Fruit fly (Drosophila melanogaster) S2 (cell line): Measurements from ENCODE around the gene Ir67a.

Experiments used
- CG8478 ChIP-seq: fragments of >200 bp; optimal IDR thresholded peaks from 2 replicates; lab custom pipeline; 2018
- CTCF ChIP-seq, 2 experiments: fragments of >200 bp; optimal IDR thresholded peaks; 2 replicates each; lab custom pipeline; 2018

Ir67a gene

dm6 chr3L:9543899-9544298 lies at the start of gene Ir67a:
Gene Ir67a, minus strand, starts transcription at chr3L:9543999.
- TF ChIP-seq CTCF (optimal IDR thresholded peaks at IDR 0.05; lab: Kevin White, UChicago) (no peak), CG8478 (lab: Kevin White, UChicago) (no peak)

dm6 chr3L:9583388-9583787 lies 39.6 kb upstream of the Ir67a start:
- TF ChIP-seq CG8478 (lab: Kevin White, UChicago) (no peak), CTCF (optimal IDR thresholded peaks at IDR 0.05; lab: Kevin White, UChicago) (no peak)

- no peak for TF ChIP-seq CTCF (optimal IDR thresholded peaks at IDR 0.05; lab: Kevin White, UChicago)
- no peak for TF ChIP-seq CG8478 (lab: Kevin White, UChicago)
These were observed 27.8 kb upstream of the Ir67a start for dm6 chr3L:9571629-9572028.

- TF ChIP-seq CTCF (optimal IDR thresholded peaks at IDR 0.05; lab: Kevin White, UChicago) (no peak), CG8478 (lab: Kevin White, UChicago) (no peak)
These were observed 26.1 kb upstream of the Ir67a start for dm6 chr3L:9569849-9570248.

- TF ChIP-seq CG8478 (lab: Kevin White, UChicago) (no peak), CTCF (optimal IDR thresholded peaks at IDR 0.05; lab: Kevin White, UChicago) (no peak)
These were observed 25.4 kb upstream of the Ir67a start for dm6 chr3L:9569194-9569593.

- TF ChIP-seq CTCF (optimal IDR thresholded peaks at IDR 0.05; lab: Kevin White, UChicago) (no peak), CG8478 (lab: Kevin White, UChicago) (no peak)
These were observed 23.9 kb upstream of the Ir67a start for dm6 chr3L:9567748-9568147.

- TF ChIP-seq CG8478 (lab: Kevin White, UChicago) (no peak), CTCF (optimal IDR thresholded peaks at IDR 0.05; lab: Kevin White, UChicago) (no peak)
These were observed 23.1 kb upstream of the Ir67a start for dm6 chr3L:9566849-9567248.

- TF ChIP-seq CTCF (optimal IDR thresholded peaks at IDR 0.05; lab: Kevin White, UChicago) (no peak), CG8478 (lab: Kevin White, UChicago) (no peak)
These were observed 15.2 kb upstream of the Ir67a start for dm6 chr3L:9559040-9559439.

dm6 chr3L:9556666-9557065 lies 12.9 kb upstream of the Ir67a start:
- TF ChIP-seq CG8478 (lab: Kevin White, UChicago) (no peak), CTCF (optimal IDR thresholded peaks at IDR 0.05; lab: Kevin White, UChicago) (no peak)

- no peak for TF ChIP-seq CTCF (optimal IDR thresholded peaks at IDR 0.05; lab: Kevin White, UChicago)
- TF ChIP-seq CG8478 (lab: Kevin White, UChicago) = no peak
These were observed 11.2 kb upstream of the Ir67a start for dm6 chr3L:9555004-9555403.

dm6 chr3L:9552190-9552809 lies 8.5 kb upstream of the Ir67a start:
- TF ChIP-seq CG8478 (lab: Kevin White, UChicago) (no peak), CTCF (optimal IDR thresholded peaks at IDR 0.05; lab: Kevin White, UChicago) (no peak)

dm6 chr3L:9550873-9551580 lies 7.2 kb upstream of the Ir67a start:
- TF ChIP-seq CG8478 (lab: Kevin White, UChicago) (no peak), CTCF (optimal IDR thresholded peaks at IDR 0.05; lab: Kevin White, UChicago) (no peak)

- TF ChIP-seq CG8478 (lab: Kevin White, UChicago) (no peak), CTCF (optimal IDR thresholded peaks at IDR 0.05; lab: Kevin White, UChicago) (no peak)
These were observed 6.0 kb upstream of the Ir67a start for dm6 chr3L:9549690-9550303.

- no peak for TF ChIP-seq CG8478 (lab: Kevin White, UChicago)
- TF ChIP-seq CTCF (optimal IDR thresholded peaks at IDR 0.05; lab: Kevin White, UChicago) = no peak
These were observed 5.0 kb upstream of the Ir67a start for dm6 chr3L:9548800-9549199.

dm6 chr3L:9547910-9548309 lies 4.1 kb upstream of the Ir67a start:
- TF ChIP-seq CG8478 (lab: Kevin White, UChicago) (no peak), CTCF (optimal IDR thresholded peaks at IDR 0.05; lab: Kevin White, UChicago) (no peak)
